Worm (Caenorhabditis elegans) whole organism, L2 larva: ENCODE measurements around the gene ZK402.2.

ENCODE experiments used
- C34F6.9 ChIP-seq: fragments of 150-350 bp; optimal IDR thresholded peaks from 2 replicates; lab custom pipeline; 2014; ENCODE audit warnings: missing biosample characterization, missing genetic modification characterization
- F13H6.1 ChIP-seq: sonication (generic microtip); optimal IDR thresholded peaks from 2 replicates; lab custom pipeline; 2016; ENCODE audit warnings: missing genetic modification characterization, missing compliant biosample characterization
- R02D3.7 ChIP-seq: fragments of 150-350 bp; optimal IDR thresholded peaks from 2 replicates; lab custom pipeline; 2014; ENCODE audit warnings: missing biosample characterization, missing genetic modification characterization
- Y55F3AM.14 ChIP-seq: fragments of 200-800 bp; sonication (Bioruptor generic); optimal IDR thresholded peaks from 2 replicates; lab custom pipeline; 2018; ENCODE audit warnings: mild to moderate bottlenecking, missing genetic modification characterization, missing compliant biosample characterization
- ZK546.5 ChIP-seq: sonication (generic microtip); optimal IDR thresholded peaks from 2 replicates; lab custom pipeline; 2017; ENCODE audit warnings: missing biosample characterization, missing genetic modification characterization
- alr-1 ChIP-seq: fragments of 150-350 bp; optimal IDR thresholded peaks from 2 replicates; lab custom pipeline; 2014; ENCODE audit warnings: missing biosample characterization, missing genetic modification characterization
- aly-2 ChIP-seq: fragments of 150-350 bp; optimal IDR thresholded peaks from 2 replicates; lab custom pipeline; 2014; ENCODE audit warnings: missing biosample characterization, missing genetic modification characterization
- ama-1 ChIP-seq: fragments of 150-350 bp; optimal IDR thresholded peaks from 2 replicates; lab custom pipeline; 2018; ENCODE audit warnings: inconsistent platforms
- blmp-1 ChIP-seq: sonication (generic microtip); optimal IDR thresholded peaks from 2 replicates; lab custom pipeline; 2017; ENCODE audit warnings: missing genetic modification characterization, mild to moderate bottlenecking, missing compliant biosample characterization, antibody characterized with exemption, moderate library complexity; ENCODE audit not compliant: insufficient read depth
- ceh-16 ChIP-seq: fragments of 150-350 bp; optimal IDR thresholded peaks from 2 replicates; lab custom pipeline; 2014; ENCODE audit warnings: missing biosample characterization, missing genetic modification characterization
- ceh-82 ChIP-seq: fragments of 150-350 bp; optimal IDR thresholded peaks from 2 replicates; lab custom pipeline; 2014; ENCODE audit warnings: missing biosample characterization, missing genetic modification characterization
- dmd-4 ChIP-seq: sonication (generic microtip); optimal IDR thresholded peaks from 2 replicates; lab custom pipeline; 2017; ENCODE audit warnings: missing biosample characterization, missing genetic modification characterization
- elt-1 ChIP-seq: fragments of 150-350 bp; optimal IDR thresholded peaks from 2 replicates; lab custom pipeline; 2014; ENCODE audit warnings: missing biosample characterization, missing genetic modification characterization
- gmeb-1 ChIP-seq: fragments of 150-350 bp; optimal IDR thresholded peaks from 2 replicates; lab custom pipeline; 2014; ENCODE audit warnings: missing biosample characterization, missing genetic modification characterization
- lin-11 ChIP-seq: fragments of 150-350 bp; sonication (generic microtip); optimal IDR thresholded peaks from 2 replicates; lab custom pipeline; 2014; ENCODE audit warnings: missing biosample characterization, missing genetic modification characterization, inconsistent platforms, mixed read lengths
- lin-13 ChIP-seq: fragments of 150-350 bp; optimal IDR thresholded peaks from 2 replicates; lab custom pipeline; 2014; ENCODE audit warnings: missing biosample characterization, missing genetic modification reagents, missing genetic modification characterization
- lin-39 ChIP-seq: fragments of 150-350 bp; optimal IDR thresholded peaks from 2 replicates; lab custom pipeline; 2014; ENCODE audit warnings: missing biosample characterization, missing genetic modification reagents, missing genetic modification characterization
- lsy-2 ChIP-seq, 2 experiments: fragments of 150-350 bp in 1 of 2; sonication (generic microtip) in 1 of 2; optimal IDR thresholded peaks; 2 replicates each; lab custom pipeline; 2014 to 2017; ENCODE audit warnings: missing biosample characterization in 2 of 2, missing genetic modification characterization in 2 of 2
- mab-5 ChIP-seq: fragments of 150-350 bp; optimal IDR thresholded peaks from 2 replicates; lab custom pipeline; 2014; ENCODE audit warnings: missing biosample characterization, missing genetic modification characterization
- mbf-1 ChIP-seq: sonication (generic microtip); optimal IDR thresholded peaks from 2 replicates; lab custom pipeline; 2017; ENCODE audit warnings: missing biosample characterization, missing genetic modification characterization
- nhr-12 ChIP-seq: fragments of 150-350 bp; optimal IDR thresholded peaks from 2 replicates; lab custom pipeline; 2014; ENCODE audit warnings: missing biosample characterization, missing genetic modification characterization
- nhr-21 ChIP-seq: fragments of 150-350 bp; optimal IDR thresholded peaks from 2 replicates; lab custom pipeline; 2014; ENCODE audit warnings: missing biosample characterization, missing genetic modification characterization
- nhr-23 ChIP-seq: fragments of 150-350 bp; optimal IDR thresholded peaks from 2 replicates; lab custom pipeline; 2014; ENCODE audit warnings: missing biosample characterization, missing genetic modification reagents, missing genetic modification characterization
- nhr-237 ChIP-seq: fragments of 150-350 bp; optimal IDR thresholded peaks from 2 replicates; lab custom pipeline; 2014; ENCODE audit warnings: missing biosample characterization, missing genetic modification characterization
- nhr-25 ChIP-seq: fragments of 150-350 bp; sonication (generic microtip); optimal IDR thresholded peaks from 3 replicates; lab custom pipeline; 2014; ENCODE audit warnings: missing biosample characterization, missing genetic modification characterization
- nhr-6 ChIP-seq: fragments of 150-350 bp; optimal IDR thresholded peaks from 2 replicates; lab custom pipeline; 2014; ENCODE audit warnings: missing biosample characterization, missing genetic modification characterization
- nhr-77 ChIP-seq: fragments of 150-350 bp; optimal IDR thresholded peaks from 2 replicates; lab custom pipeline; 2014; ENCODE audit warnings: missing biosample characterization, missing genetic modification characterization
- peb-1 ChIP-seq: fragments of 150-350 bp; optimal IDR thresholded peaks from 2 replicates; lab custom pipeline; 2014; ENCODE audit warnings: missing biosample characterization, missing genetic modification characterization
- sem-4 ChIP-seq: fragments of 150-350 bp; optimal IDR thresholded peaks from 2 replicates; lab custom pipeline; 2014; ENCODE audit warnings: missing biosample characterization, missing genetic modification reagents, missing genetic modification characterization
- skn-1 ChIP-seq: sonication (generic microtip); optimal IDR thresholded peaks from 2 replicates; lab custom pipeline; 2017; ENCODE audit warnings: missing biosample characterization, missing genetic modification characterization
- sma-3 ChIP-seq: sonication (generic microtip); optimal IDR thresholded peaks from 2 replicates; lab custom pipeline; 2016; ENCODE audit warnings: missing genetic modification reagents, missing genetic modification characterization, missing compliant biosample characterization
- sma-9 ChIP-seq, 2 experiments: fragments of 150-350 bp in 1 of 2; sonication (generic microtip) in 1 of 2; optimal IDR thresholded peaks; 2 replicates each; lab custom pipeline; 2014 to 2016; ENCODE audit warnings: missing genetic modification characterization in 2 of 2, mild to moderate bottlenecking in 1 of 2, missing biosample characterization in 1 of 2, missing compliant biosample characterization in 1 of 2, missing genetic modification reagents in 1 of 2, moderate library complexity in 1 of 2
- snpc-4 ChIP-seq: fragments of 150-350 bp; optimal IDR thresholded peaks from 2 replicates; lab custom pipeline; 2014; ENCODE audit warnings: missing biosample characterization, missing genetic modification characterization
- unc-55 ChIP-seq: fragments of 150-350 bp; sonication (generic microtip); optimal IDR thresholded peaks from 3 replicates; lab custom pipeline; 2014; ENCODE audit warnings: missing biosample characterization, missing genetic modification reagents, missing genetic modification characterization
- zag-1 ChIP-seq: fragments of 150-350 bp; optimal IDR thresholded peaks from 2 replicates; lab custom pipeline; 2014; ENCODE audit warnings: missing biosample characterization, missing genetic modification characterization
- ztf-11 ChIP-seq: sonication (generic microtip); optimal IDR thresholded peaks from 2 replicates; lab custom pipeline; 2017; ENCODE audit warnings: missing biosample characterization, missing genetic modification characterization
- ztf-4 ChIP-seq: fragments of 150-350 bp; optimal IDR thresholded peaks from 2 replicates; lab custom pipeline; 2014; ENCODE audit warnings: missing biosample characterization, missing genetic modification characterization

Gene ZK402.2

DNA sequence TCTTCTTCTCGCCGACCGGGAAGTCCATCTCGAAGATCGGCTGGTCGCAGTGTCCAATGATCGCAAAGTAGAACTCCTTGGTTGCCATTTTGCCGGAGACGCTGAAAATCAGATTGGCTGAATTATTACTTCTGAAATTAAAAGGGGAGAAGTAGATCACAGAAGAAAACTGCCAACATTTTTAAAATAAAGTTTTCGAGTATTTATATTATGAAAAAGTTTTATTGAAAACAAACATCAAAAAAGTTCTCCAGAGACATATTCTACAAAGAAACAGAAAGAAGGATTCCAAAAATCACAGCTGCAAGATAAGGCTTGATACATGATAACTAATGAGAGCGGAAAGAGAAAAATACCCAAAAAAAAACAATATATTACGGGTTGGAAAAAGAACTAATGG lies 36.6 kb downstream of the ZK402.2 start, which contains the start of gene sedl-1:
Gene sedl-1, minus strand, starts transcription at position 101 of the 400 bp plus-strand sequence.
- TF ChIP-seq sma-3 (GFP tag; lab: Kevin White, UChicago) = no peak
- TF ChIP-seq unc-55 = no peak
- TF ChIP-seq nhr-25 (tag; lab: Kevin White, UChicago) = no peak
- TF ChIP-seq nhr-23 (tag; lab: Kevin White, UChicago) = no peak
- no peak for TF ChIP-seq blmp-1 (tag; lab: Kevin White, UChicago)
- no peak for TF ChIP-seq ztf-11 (tag; lab: Kevin White, UChicago)
- TF ChIP-seq nhr-77 (tag; lab: Kevin White, UChicago) = no peak
- TF ChIP-seq nhr-12 (tag; lab: Kevin White, UChicago) = no peak
- TF ChIP-seq nhr-237 = no peak
- no peak for TF ChIP-seq ZK546.5 (tag; lab: Kevin White, UChicago)
- no peak for TF ChIP-seq Y55F3AM.14 (GFP tag; lab: Kevin White, UChicago)
- no peak for TF ChIP-seq R02D3.7
- no peak for TF ChIP-seq mab-5 (tag; lab: Kevin White, UChicago)
- no peak for TF ChIP-seq elt-1
- no peak for TF ChIP-seq nhr-21 (tag; lab: Kevin White, UChicago)

ce11 chrX:1441602-1442183 lies 38.1 kb downstream of the ZK402.2 start:
- TF ChIP-seq nhr-237 (no peak), nhr-77 (tag; lab: Kevin White, UChicago) (no peak), R02D3.7 (no peak), sma-3 (GFP tag; lab: Kevin White, UChicago) (no peak), ceh-16 (tag; lab: Kevin White, UChicago) (no peak), aly-2 (no peak), Y55F3AM.14 (GFP tag; lab: Kevin White, UChicago) (no peak), zag-1 (no peak)

- no peak for TF ChIP-seq snpc-4 (tag; lab: Kevin White, UChicago)
- TF ChIP-seq mbf-1 (tag; lab: Kevin White, UChicago) = no peak
- TF ChIP-seq zag-1 = no peak
- no peak for TF ChIP-seq Y55F3AM.14 (GFP tag; lab: Kevin White, UChicago)
- no peak for TF ChIP-seq lin-11 (tag; lab: Kevin White, UChicago)
- no peak for TF ChIP-seq skn-1
- TF ChIP-seq nhr-77 (tag; lab: Kevin White, UChicago) = no peak
- no peak for TF ChIP-seq elt-1
- no peak for TF ChIP-seq nhr-23 (tag; lab: Kevin White, UChicago)
- TF ChIP-seq alr-1 (tag; lab: Kevin White, UChicago) = no peak
- TF ChIP-seq nhr-21 (tag; lab: Kevin White, UChicago) = no peak
- no peak for TF ChIP-seq dmd-4 (tag; lab: Kevin White, UChicago)
- TF ChIP-seq nhr-6 (tag; lab: Kevin White, UChicago) = no peak
- peak; percentile 4 for TF ChIP-seq lin-13 (GFP tag; lab: Kevin White, UChicago)
- TF ChIP-seq ceh-82 (tag; lab: Kevin White, UChicago) = no peak
- no peak for TF ChIP-seq ama-1 (lab: Kevin White, UChicago)
- no peak for TF ChIP-seq lin-39 (tag; lab: Kevin White, UChicago)
- TF ChIP-seq nhr-12 (tag; lab: Kevin White, UChicago) = no peak
- no peak for TF ChIP-seq unc-55
- no peak for TF ChIP-seq sma-9 (GFP tag; optimal IDR thresholded peaks at IDR 0.05; lab: Kevin White, UChicago)
- no peak for TF ChIP-seq sma-9 (tag; optimal IDR thresholded peaks at IDR 0.05; lab: Kevin White, UChicago)
- no peak for TF ChIP-seq aly-2
- no peak for TF ChIP-seq F13H6.1 (tag; lab: Kevin White, UChicago)
- no peak for TF ChIP-seq lsy-2 (tag; optimal IDR thresholded peaks at IDR 0.05; lab: Kevin White, UChicago)
- TF ChIP-seq nhr-237 = no peak
- TF ChIP-seq C34F6.9 (tag; lab: Kevin White, UChicago) = peak; percentile 22
- TF ChIP-seq sem-4 (tag; lab: Kevin White, UChicago) = no peak
- TF ChIP-seq ztf-4 (tag; lab: Kevin White, UChicago) = no peak
- TF ChIP-seq nhr-25 (tag; lab: Kevin White, UChicago) = peak; percentile 64
- TF ChIP-seq sma-3 (GFP tag; lab: Kevin White, UChicago) = peak; percentile 20
- TF ChIP-seq mab-5 (tag; lab: Kevin White, UChicago) = no peak
- no peak for TF ChIP-seq peb-1 (tag; lab: Kevin White, UChicago)
- TF ChIP-seq ceh-16 (tag; lab: Kevin White, UChicago) = no peak
- no peak for TF ChIP-seq gmeb-1 (tag; lab: Kevin White, UChicago)
These were observed 40.2 kb downstream of the ZK402.2 start for ce11 chrX:1443556-1444243.
